Fruit fly (Drosophila melanogaster): ENCODE measurements around the gene CG6843.

DNA sequence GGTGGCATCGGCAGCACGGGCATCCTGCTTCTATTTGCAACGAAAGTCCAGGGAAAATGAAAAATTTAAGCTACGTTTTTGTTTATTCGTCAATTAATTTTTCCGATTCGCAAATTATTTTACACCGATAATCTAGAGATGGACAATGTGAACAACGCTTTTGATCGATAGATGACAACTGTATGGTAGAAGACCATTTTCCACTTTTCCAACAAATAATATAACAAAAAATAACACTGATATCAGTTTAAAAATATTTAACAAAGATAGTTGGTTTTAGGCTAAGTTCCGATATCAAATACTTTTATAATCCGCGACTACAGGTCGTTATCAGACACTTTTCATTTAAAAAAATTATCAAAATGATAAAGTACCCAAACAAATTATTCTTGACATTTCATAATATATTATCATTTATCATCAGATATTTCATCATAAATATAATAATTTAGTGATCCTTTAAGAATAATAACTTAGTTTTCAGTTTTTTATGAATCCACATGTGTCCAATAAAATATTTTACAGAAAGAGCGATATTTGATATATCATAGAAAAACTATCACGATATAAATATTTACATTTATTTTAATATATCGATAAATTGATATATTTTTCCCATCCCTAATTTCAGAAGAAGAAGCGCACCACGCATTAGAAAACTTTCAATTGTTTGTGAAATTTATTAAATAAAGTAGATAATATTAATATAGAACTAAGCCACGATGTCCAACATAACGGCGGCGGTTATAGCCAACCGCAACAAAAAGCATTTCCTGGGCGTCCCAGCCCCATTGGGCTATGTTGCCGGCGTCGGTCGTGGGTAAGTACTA, 3.6 kb downstream of the CG6843 start, which contains the start of the genes CSN1b and Prp6:
- TF ChIP-seq CG34367 (tag; optimal IDR thresholded peaks at IDR 0.05) (no peak), CG17806 (tag; optimal IDR thresholded peaks at IDR 0.05) (no peak), CG8301 (tag; optimal IDR thresholded peaks at IDR 0.05) (no peak), CG13204 (GFP tag; optimal IDR thresholded peaks at IDR 0.05) (no peak), CG12605 (GFP tag; IDR thresholded peaks at IDR 0.05) (no peak), Pif1A (GFP tag; optimal IDR thresholded peaks at IDR 0.05) (no peak), Ets98B (GFP tag; IDR thresholded peaks at IDR 0.05) (no peak), Pif1B (GFP tag; optimal IDR thresholded peaks at IDR 0.05) (no peak), CG14655 (GFP tag; optimal IDR thresholded peaks at IDR 0.05) (no peak)

Data from whole organism, pupa.